Worm (Caenorhabditis elegans): ENCODE results near the gene T23F11.11.

DNA sequence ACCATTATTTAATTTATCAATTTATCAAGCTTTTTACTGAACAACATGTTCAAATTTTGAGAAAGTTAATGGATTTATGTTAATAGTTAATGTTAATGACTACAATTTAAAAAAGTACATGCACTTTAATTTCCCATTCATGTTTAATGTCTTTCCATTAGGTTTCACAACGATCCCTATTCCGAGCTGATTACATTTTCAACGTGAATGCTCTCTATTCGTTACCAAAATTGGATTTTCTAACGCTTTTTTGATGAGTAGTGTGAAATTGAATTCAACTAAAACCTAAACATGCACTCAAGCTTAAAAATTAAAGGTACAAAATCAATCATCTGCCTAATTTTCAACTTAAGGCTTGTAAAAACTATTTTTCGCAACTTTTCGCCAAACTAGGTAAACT, 14.0 kb downstream of the T23F11.11 start:
- TF ChIP-seq him-1 (tag; optimal IDR thresholded peaks at IDR 0.05) (no peak), dao-5 (tag; optimal IDR thresholded peaks at IDR 0.05) (no peak), W03F9.2 (tag; optimal IDR thresholded peaks at IDR 0.05) (no peak)

Measured in whole organism, L4/young adult.